Worm (Caenorhabditis elegans): ENCODE measurements around the gene M151.10.

M151.10 gene

DNA sequence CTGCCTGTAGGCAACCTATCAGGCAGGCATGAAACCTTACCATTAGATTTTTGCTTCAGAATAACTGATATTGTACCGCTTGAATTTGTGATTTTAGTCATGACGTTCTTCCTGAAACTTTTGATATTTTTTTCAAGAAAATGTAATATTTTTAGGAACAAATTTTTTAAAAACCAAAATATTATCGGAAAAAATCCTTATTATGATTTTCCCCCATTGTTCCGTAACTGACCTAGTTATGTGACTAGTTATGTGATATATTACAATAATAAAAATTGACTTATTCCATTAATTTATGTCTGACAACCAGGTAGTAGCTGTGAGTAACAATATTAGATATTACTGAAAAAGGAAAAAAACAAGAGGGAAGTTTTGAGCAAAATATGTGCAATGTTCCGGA lies 30.9 kb upstream of the M151.10 start, which contains the start of gene srx-98:
Gene srx-98, minus strand, starts transcription at position 101 of the 400 bp plus-strand sequence.
- TF ChIP-seq nhr-28 (tag; optimal IDR thresholded peaks at IDR 0.05) (no peak), hpl-2 (GFP tag; optimal IDR thresholded peaks at IDR 0.05) (no peak), grh-1 (GFP tag; IDR thresholded peaks at IDR 0.05) (no peak), rnt-1 (tag; optimal IDR thresholded peaks at IDR 0.05) (no peak), fos-1 (tag; optimal IDR thresholded peaks at IDR 0.05) (no peak), efl-3 (GFP tag; optimal IDR thresholded peaks at IDR 0.05) (no peak), lin-39 (tag; optimal IDR thresholded peaks at IDR 0.05) (no peak), fkh-10 (GFP tag; optimal IDR thresholded peaks at IDR 0.05) (no peak), fkh-8 (tag; optimal IDR thresholded peaks at IDR 0.05) (no peak), lir-3 (tag; optimal IDR thresholded peaks at IDR 0.05; ENCODE audit: poor library complexity) (no peak), zag-1 (tag; optimal IDR thresholded peaks at IDR 0.05) (no peak), aha-1 (tag; optimal IDR thresholded peaks at IDR 0.05) (no peak), ces-1 (GFP tag; optimal IDR thresholded peaks at IDR 0.05) (no peak), sox-4 (tag; optimal IDR thresholded peaks at IDR 0.05) (no peak), vab-15 (tag; optimal IDR thresholded peaks at IDR 0.05) (no peak), ceh-8 (GFP tag; optimal IDR thresholded peaks at IDR 0.05) (no peak)

DNA sequence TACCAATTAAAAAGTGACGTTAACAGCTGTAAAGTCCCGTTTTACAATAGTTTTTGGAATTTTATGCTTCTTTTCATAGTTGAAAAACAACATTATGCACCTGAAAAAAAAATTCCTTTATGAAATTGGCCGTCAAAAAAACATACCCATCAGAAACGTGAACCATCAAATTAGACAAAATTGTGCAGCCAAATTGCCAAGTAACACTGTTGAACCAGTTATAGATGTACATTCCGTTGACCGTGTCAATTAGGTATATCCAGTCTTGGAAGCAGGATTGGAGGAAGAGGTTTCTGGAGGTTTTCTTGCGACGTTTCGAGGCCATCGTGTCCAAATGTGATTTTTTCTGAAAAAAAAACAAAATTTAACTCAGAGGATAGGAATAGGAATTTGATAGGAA lies 29.2 kb upstream of the M151.10 start, which contains the start of gene srx-97:
Gene srx-97, minus strand, starts transcription at position 101 of the 400 bp plus-strand sequence.
- TF ChIP-seq zag-1 (tag; optimal IDR thresholded peaks at IDR 0.05): no peak

DNA sequence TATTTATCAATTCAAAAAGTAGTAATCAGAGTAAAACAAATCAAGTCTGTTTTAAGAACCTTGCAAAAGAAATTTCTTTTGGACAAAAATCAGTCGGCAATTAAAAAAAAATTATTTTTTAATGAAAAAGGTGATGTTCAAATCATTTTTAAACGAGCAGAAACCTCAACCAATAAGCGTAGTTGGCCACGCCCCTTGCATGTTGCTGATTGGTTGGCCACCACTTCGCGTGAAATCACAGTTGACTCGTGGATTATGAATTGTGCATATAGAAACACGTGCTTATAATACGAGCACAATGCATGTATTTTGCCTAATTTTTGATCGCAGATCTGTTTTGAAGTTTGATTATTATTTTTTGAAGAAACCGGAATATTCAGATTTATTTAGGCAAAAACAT lies 25.1 kb upstream of the M151.10 start:
- TF ChIP-seq nhr-47 (tag; optimal IDR thresholded peaks at IDR 0.05): no peak
- no peak for TF ChIP-seq irx-1 (tag; optimal IDR thresholded peaks at IDR 0.05)
- no peak for TF ChIP-seq aha-1 (tag; optimal IDR thresholded peaks at IDR 0.05)
- TF ChIP-seq isw-1 (GFP tag; IDR thresholded peaks at IDR 0.05): no peak
- TF ChIP-seq grh-1 (GFP tag; IDR thresholded peaks at IDR 0.05): no peak
- no peak for TF ChIP-seq lin-13 (GFP tag; optimal IDR thresholded peaks at IDR 0.05)
- no peak for TF ChIP-seq lir-3 (tag; optimal IDR thresholded peaks at IDR 0.05; ENCODE audit: poor library complexity)

DNA sequence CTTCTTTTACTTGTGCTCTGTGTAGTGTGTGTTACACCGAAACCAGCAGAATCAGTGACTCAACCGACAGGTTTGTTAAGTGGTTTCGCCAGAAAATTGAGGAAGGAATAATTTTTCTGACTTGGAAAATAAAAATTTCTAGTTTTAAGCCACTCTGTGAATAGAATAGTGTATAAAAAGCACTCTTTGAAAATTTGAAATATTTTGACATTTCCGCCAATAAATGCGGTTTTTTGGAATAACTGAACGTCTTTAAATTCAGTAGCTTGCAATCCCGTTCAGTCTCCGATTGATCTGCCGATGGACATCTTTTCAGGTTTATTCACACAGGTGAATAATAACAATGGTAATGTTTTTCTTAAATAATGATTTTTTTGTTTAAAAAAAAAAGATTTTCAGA lies 24.4 kb upstream of the M151.10 start, which contains the start of gene F19B10.3:
Gene F19B10.3, plus strand, starts transcription at position 301 of the 400 bp plus-strand sequence.
- TF ChIP-seq hpl-2 (GFP tag; optimal IDR thresholded peaks at IDR 0.05) (no peak), efl-1 (optimal IDR thresholded peaks at IDR 0.05) (no peak), efl-1 (GFP tag; optimal IDR thresholded peaks at IDR 0.05 in 1 of 2) (peak in 1 of 2 experiments; percentile 29)

DNA sequence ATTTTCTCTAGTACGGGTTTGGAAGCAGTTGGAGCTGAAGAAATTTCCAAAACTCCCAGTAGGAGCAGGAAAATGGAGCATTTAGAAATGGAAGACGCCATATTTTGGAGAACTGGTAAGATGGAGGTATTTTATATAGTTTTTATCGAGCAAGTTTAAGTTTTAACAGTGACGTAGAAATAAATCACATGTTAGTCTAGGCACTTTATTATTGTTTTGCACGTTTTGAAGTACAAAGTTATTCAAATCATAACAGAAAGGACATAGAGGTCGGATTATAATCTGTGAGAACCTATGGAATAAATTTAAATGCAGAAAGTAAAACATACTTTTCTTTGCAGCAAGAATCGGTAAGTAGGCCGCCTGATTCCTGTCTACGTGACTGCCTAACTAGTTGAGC lies 23.7 kb upstream of the M151.10 start, which contains the start of gene F19B10.6:
Gene F19B10.6, minus strand, starts transcription at position 101 of the 400 bp plus-strand sequence.
- TF ChIP-seq xbp-1 (tag; optimal IDR thresholded peaks at IDR 0.05): no peak
- TF ChIP-seq unc-30 (tag; optimal IDR thresholded peaks at IDR 0.05): no peak
- TF ChIP-seq pag-3 (tag; optimal IDR thresholded peaks at IDR 0.05; ENCODE audit: borderline replicate concordance, insufficient read depth): no peak

DNA sequence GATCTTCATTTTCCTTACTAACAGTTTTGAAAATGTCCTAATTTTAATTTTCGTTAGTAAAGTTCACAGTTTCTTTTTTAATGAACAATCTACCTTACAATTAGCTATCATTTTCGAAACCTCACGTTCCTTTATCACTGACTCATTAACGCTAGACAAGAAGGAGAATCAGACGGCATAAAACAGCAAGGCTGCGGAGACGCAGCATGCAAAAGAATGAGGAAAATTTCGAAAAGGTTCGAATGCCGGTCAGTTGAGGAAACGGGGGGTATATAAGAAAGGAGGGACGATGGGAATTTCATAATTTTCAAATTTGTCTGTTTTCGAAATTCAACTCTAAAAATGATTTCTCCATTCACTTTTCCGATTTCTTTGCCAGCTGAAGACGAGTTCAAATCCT lies 21.8 kb upstream of the M151.10 start, which contains the start of gene F19B10.13:
Gene F19B10.13, plus strand, starts transcription at position 343 of the 400 bp plus-strand sequence.
- TF ChIP-seq skn-1 (tag; optimal IDR thresholded peaks at IDR 0.05) (no peak), alr-1 (tag; optimal IDR thresholded peaks at IDR 0.05; ENCODE audit: borderline replicate concordance) (no peak), fkh-4 (tag; optimal IDR thresholded peaks at IDR 0.05; ENCODE audit: borderline replicate concordance) (no peak), grh-1 (GFP tag; IDR thresholded peaks at IDR 0.05) (no peak), egl-13 (tag; optimal IDR thresholded peaks at IDR 0.05) (no peak), C34B4.2 (tag; optimal IDR thresholded peaks at IDR 0.05) (no peak), nhr-90 (tag; optimal IDR thresholded peaks at IDR 0.05; ENCODE audit: poor library complexity) (no peak), irx-1 (tag; optimal IDR thresholded peaks at IDR 0.05) (no peak), rnt-1 (tag; optimal IDR thresholded peaks at IDR 0.05) (peak; percentile 27), lin-39 (tag; optimal IDR thresholded peaks at IDR 0.05) (no peak), pag-3 (tag; optimal IDR thresholded peaks at IDR 0.05; ENCODE audit: borderline replicate concordance, insufficient read depth) (no peak), efl-3 (GFP tag; optimal IDR thresholded peaks at IDR 0.05) (no peak), nhr-77 (tag; optimal IDR thresholded peaks at IDR 0.05) (no peak), aly-2 (tag; optimal IDR thresholded peaks at IDR 0.05) (no peak), lir-3 (tag; optimal IDR thresholded peaks at IDR 0.05; ENCODE audit: poor library complexity) (no peak), nhr-84 (tag; optimal IDR thresholded peaks at IDR 0.05) (no peak), sup-37 (GFP tag; optimal IDR thresholded peaks at IDR 0.05) (no peak), tlp-1 (tag; optimal IDR thresholded peaks at IDR 0.05) (no peak), sox-4 (tag; optimal IDR thresholded peaks at IDR 0.05) (no peak), ztf-11 (tag; optimal IDR thresholded peaks at IDR 0.05) (no peak), nhr-47 (tag; optimal IDR thresholded peaks at IDR 0.05) (no peak), ceh-82 (tag; optimal IDR thresholded peaks at IDR 0.05) (no peak), pqm-1 (tag; optimal IDR thresholded peaks at IDR 0.05) (no peak), nhr-28 (tag; optimal IDR thresholded peaks at IDR 0.05) (no peak), unc-30 (tag; optimal IDR thresholded peaks at IDR 0.05) (no peak), nhr-85 (tag) (no peak), elt-3 (tag; optimal IDR thresholded peaks at IDR 0.05) (peak in 1 of 6 experiments; percentile 9)
